Worm (Caenorhabditis elegans): ENCODE measurements around the gene F17C11.11.

DNA sequence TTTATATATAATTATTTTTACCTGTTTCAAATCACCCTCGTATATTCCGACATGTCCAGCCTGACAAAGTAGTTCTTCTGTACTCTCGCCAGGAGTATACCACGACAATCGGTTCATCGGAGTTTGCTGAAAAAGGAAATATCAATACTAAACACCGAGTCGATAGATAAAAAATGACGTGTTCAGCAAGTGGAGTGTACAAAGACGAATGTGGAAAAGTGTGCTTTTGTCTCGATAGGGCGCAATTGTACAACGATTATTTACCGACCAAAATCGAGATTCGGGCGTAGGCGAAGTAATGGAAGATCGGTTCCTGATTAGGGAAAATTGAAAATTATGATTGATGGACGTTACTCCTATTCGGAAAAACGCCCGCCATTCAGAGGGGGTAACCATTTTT lies 21.9 kb upstream of the F17C11.11 start, which contains the start of gene vps-36:
- TF ChIP-seq nhr-77 (tag; optimal IDR thresholded peaks at IDR 0.05) (no peak), alr-1 (tag; optimal IDR thresholded peaks at IDR 0.05; ENCODE audit: borderline replicate concordance) (no peak), egl-27 (tag; optimal IDR thresholded peaks at IDR 0.05) (no peak), nhr-237 (tag; optimal IDR thresholded peaks at IDR 0.05) (no peak), dsc-1 (tag; optimal IDR thresholded peaks at IDR 0.05) (no peak), aly-2 (tag; optimal IDR thresholded peaks at IDR 0.05) (no peak), elt-3 (tag; optimal IDR thresholded peaks at IDR 0.05) (no peak), nhr-11 (tag; optimal IDR thresholded peaks at IDR 0.05) (no peak), fkh-10 (GFP tag; optimal IDR thresholded peaks at IDR 0.05) (no peak), ceh-88 (GFP tag; IDR thresholded peaks at IDR 0.05) (no peak), lin-39 (tag; optimal IDR thresholded peaks at IDR 0.05) (no peak), sptf-1 (tag; optimal IDR thresholded peaks at IDR 0.05) (no peak), ets-5 (GFP tag; IDR thresholded peaks at IDR 0.05) (no peak)
